Comparison of ENCODE assay signal across 5 fruit fly cellular contexts in genomic region chrX:12580498-12581304, dm6.
TF ChIP-seq lines count a peak whose summit lies in the region.

No protein-coding gene starts in this region.

- TF ChIP-seq CTCF in whole organism, embryonic (GFP tag; optimal IDR thresholded peaks at IDR 0.05; lab: Kevin White, UChicago) = no peak

TF ChIP-seq in whole organism, adult, 20 proteins besides CTCF, POLR2A, EP300 and RAD21 (continues in another document):
- TF ChIP-seq CG5204 (GFP tag; optimal IDR thresholded peaks at IDR 0.05; lab: Kevin White, UChicago) = no peak
- no peak for TF ChIP-seq cnc (optimal IDR thresholded peaks at IDR 0.05; lab: Kevin White, UChicago)
- TF ChIP-seq ovo (GFP tag; optimal IDR thresholded peaks at IDR 0.05; lab: Kevin White, UChicago) = peak; percentile 6
- TF ChIP-seq Crg-1 (GFP tag; optimal IDR thresholded peaks at IDR 0.05; lab: Kevin White, UChicago) = no peak
- TF ChIP-seq toe (GFP tag; optimal IDR thresholded peaks at IDR 0.05; lab: Kevin White, UChicago) = no peak
- TF ChIP-seq Clk (GFP tag; optimal IDR thresholded peaks at IDR 0.05; lab: Kevin White, UChicago) = no peak
- no peak for TF ChIP-seq tj (GFP tag; optimal IDR thresholded peaks at IDR 0.05; lab: Kevin White, UChicago)
- TF ChIP-seq CG14711 (tag; optimal IDR thresholded peaks at IDR 0.05; lab: Kevin White, UChicago) = no peak
- no peak for TF ChIP-seq CG11617 (GFP tag; optimal IDR thresholded peaks at IDR 0.05; lab: Kevin White, UChicago)
- no peak for TF ChIP-seq CG12768 (GFP tag; optimal IDR thresholded peaks at IDR 0.05; lab: Kevin White, UChicago)
- TF ChIP-seq CG7045 (GFP tag; optimal IDR thresholded peaks at IDR 0.05; lab: Kevin White, UChicago) = no peak
- TF ChIP-seq bab1 (GFP tag; optimal IDR thresholded peaks at IDR 0.05; lab: Kevin White, UChicago) = no peak
- peak; percentile 42 for TF ChIP-seq CG7101 (tag; optimal IDR thresholded peaks at IDR 0.05; lab: Kevin White, UChicago)
- peak; percentile 92 for TF ChIP-seq pad (GFP tag; optimal IDR thresholded peaks at IDR 0.05; lab: Kevin White, UChicago)
- peak; percentile 68 for TF ChIP-seq Mnt (GFP tag; optimal IDR thresholded peaks at IDR 0.05; lab: Kevin White, UChicago)
- TF ChIP-seq Hr96 (GFP tag; optimal IDR thresholded peaks at IDR 0.05; lab: Kevin White, UChicago) = peak; percentile 14
- TF ChIP-seq CG1620 (GFP tag; optimal IDR thresholded peaks at IDR 0.05; lab: Kevin White, UChicago) = no peak
- no peak for TF ChIP-seq kay (GFP tag; lab: Kevin White, UChicago; ENCODE audit: borderline replicate concordance)
- TF ChIP-seq cic (GFP tag; optimal IDR thresholded peaks at IDR 0.05; lab: Kevin White, UChicago) = peak; percentile 56

TF ChIP-seq in whole organism, embryonic, 481 proteins besides CTCF, POLR2A, EP300 and RAD21 (continues in another document):
- TF ChIP-seq CG18619 (GFP tag; optimal IDR thresholded peaks at IDR 0.05; lab: Kevin White, UChicago) (peak; percentile 6), Chrac-16 (GFP tag; optimal IDR thresholded peaks at IDR 0.05; lab: Kevin White, UChicago) (no peak), wek (GFP tag; optimal IDR thresholded peaks at IDR 0.05; lab: Kevin White, UChicago) (no peak), h (optimal IDR thresholded peaks at IDR 0.05; lab: Kevin White, UChicago) (no peak), esg (GFP tag; conservative IDR thresholded peaks at IDR 0.05; lab: Robert Waterston, UW) (no peak), exex (tag; optimal IDR thresholded peaks at IDR 0.05; lab: Kevin White, UChicago) (peak; percentile 50), CG11504 (tag; optimal IDR thresholded peaks at IDR 0.05; lab: Kevin White, UChicago) (peak; percentile 24), CG34376 (GFP tag; optimal IDR thresholded peaks at IDR 0.05; lab: Kevin White, UChicago) (peak; percentile 18), Jarid2 (GFP tag; optimal IDR thresholded peaks at IDR 0.05; lab: Kevin White, UChicago) (no peak), nerfin-1 (tag; optimal IDR thresholded peaks at IDR 0.05; lab: Kevin White, UChicago) (peak; percentile 43), ash1 (GFP tag; optimal IDR thresholded peaks at IDR 0.05; lab: Kevin White, UChicago) (no peak), CG2120 (GFP tag; optimal IDR thresholded peaks at IDR 0.05; lab: Kevin White, UChicago) (peak; percentile 43), Doc3 (GFP tag; IDR thresholded peaks at IDR 0.05; lab: Robert Waterston, UW; ENCODE audit: partially characterized antibody) (no peak), unpg (GFP tag; optimal IDR thresholded peaks at IDR 0.05; lab: Kevin White, UChicago) (no peak), ftz-f1 (GFP tag; optimal IDR thresholded peaks at IDR 0.05; lab: Kevin White, UChicago) (peak; percentile 14), CG17361 (GFP tag; IDR thresholded peaks at IDR 0.05; lab: Robert Waterston, UW) (no peak), CG8388 (GFP tag; optimal IDR thresholded peaks at IDR 0.05; lab: Kevin White, UChicago) (no peak), CG15514 (GFP tag; optimal IDR thresholded peaks at IDR 0.05; lab: Kevin White, UChicago) (peak; percentile 1), CG4424 (GFP tag; optimal IDR thresholded peaks at IDR 0.05; lab: Kevin White, UChicago) (peak; percentile 23)

TF ChIP-seq in whole organism, prepupa, 60 proteins besides CTCF, POLR2A, EP300 and RAD21 (continues in another document):
- TF ChIP-seq CG16779 (tag; optimal IDR thresholded peaks at IDR 0.05; lab: Kevin White, UChicago) = no peak
- TF ChIP-seq CG31627 (GFP tag; optimal IDR thresholded peaks at IDR 0.05; lab: Kevin White, UChicago) = peak; percentile 0
- peak; percentile 98 for TF ChIP-seq svp (GFP tag; lab: Kevin White, UChicago)
- TF ChIP-seq CG6163 (GFP tag; IDR thresholded peaks at IDR 0.05; lab: Robert Waterston, UW) = 0 out of 3 replicates have a peak, but pooled peaks have one; percentile 28
- TF ChIP-seq esn (GFP tag; optimal IDR thresholded peaks at IDR 0.05; lab: Kevin White, UChicago) = peak; percentile 2
- TF ChIP-seq Met (GFP tag; optimal IDR thresholded peaks at IDR 0.05; lab: Kevin White, UChicago) = peak; percentile 4
- peak; percentile 30 for TF ChIP-seq CG10669 (GFP tag; optimal IDR thresholded peaks at IDR 0.05; lab: Kevin White, UChicago)
- TF ChIP-seq OdsH (GFP tag; optimal IDR thresholded peaks at IDR 0.05; lab: Kevin White, UChicago) = peak; percentile 19
- TF ChIP-seq CG10631 (GFP tag; optimal IDR thresholded peaks at IDR 0.05; lab: Kevin White, UChicago) = peak; percentile 30
- TF ChIP-seq Hr4 (GFP tag; optimal IDR thresholded peaks at IDR 0.05; lab: Kevin White, UChicago) = peak; percentile 19
- TF ChIP-seq CG15336 (GFP tag; IDR thresholded peaks at IDR 0.05; lab: Robert Waterston, UW) = 0 out of 2 replicates have a peak, but pooled peaks have one; percentile 33
- peak; percentile 26 for TF ChIP-seq CG6276 (GFP tag; optimal IDR thresholded peaks at IDR 0.05; lab: Kevin White, UChicago)
- TF ChIP-seq pdm3 (GFP tag; optimal IDR thresholded peaks at IDR 0.05; lab: Kevin White, UChicago) = peak; percentile 22
- peak; percentile 14 for TF ChIP-seq CG11902 (GFP tag; optimal IDR thresholded peaks at IDR 0.05; lab: Kevin White, UChicago)
- TF ChIP-seq lz (GFP tag; optimal IDR thresholded peaks at IDR 0.05; lab: Kevin White, UChicago) = no peak
- peak; percentile 33 for TF ChIP-seq achi (GFP tag; optimal IDR thresholded peaks at IDR 0.05; lab: Kevin White, UChicago)
- TF ChIP-seq Blimp-1 (GFP tag; optimal IDR thresholded peaks at IDR 0.05; lab: Kevin White, UChicago) = no peak
- no peak for TF ChIP-seq Ets96B (tag; optimal IDR thresholded peaks at IDR 0.05; lab: Kevin White, UChicago)
- TF ChIP-seq Eip93F (GFP tag; optimal IDR thresholded peaks at IDR 0.05; lab: Kevin White, UChicago) = no peak

TF ChIP-seq in whole organism, pupa, 21 proteins besides CTCF, POLR2A, EP300 and RAD21:
- TF ChIP-seq CG32121 (GFP tag; IDR thresholded peaks at IDR 0.05; lab: Robert Waterston, UW) (no peak), CG10348 (GFP tag; IDR thresholded peaks at IDR 0.05; lab: Robert Waterston, UW) (no peak), CG4496 (GFP tag; IDR thresholded peaks at IDR 0.05; lab: Robert Waterston, UW) (peak; percentile 40; the same call in 1 of the 3 replicates), Pif1A (GFP tag; optimal IDR thresholded peaks at IDR 0.05; lab: Kevin White, UChicago) (no peak), CG9948 (tag; optimal IDR thresholded peaks at IDR 0.05; lab: Kevin White, UChicago) (peak; percentile 21), CG12605 (GFP tag; IDR thresholded peaks at IDR 0.05; lab: Robert Waterston, UW) (peak; percentile 28; the same call in 1 of the 2 replicates), rn (GFP tag; IDR thresholded peaks at IDR 0.05; lab: Robert Waterston, UW) (no peak), CG13204 (GFP tag; optimal IDR thresholded peaks at IDR 0.05; lab: Kevin White, UChicago) (no peak), CG15710 (tag; optimal IDR thresholded peaks at IDR 0.05; lab: Kevin White, UChicago) (peak; percentile 18), CG8159 (tag; optimal IDR thresholded peaks at IDR 0.05; lab: Kevin White, UChicago) (peak; percentile 50), Ets98B (GFP tag; IDR thresholded peaks at IDR 0.05; lab: Robert Waterston, UW) (no peak)

TF ChIP-seq in whole organism, wandering third instar larva, 38 proteins besides CTCF, POLR2A, EP300 and RAD21 (continues in another document):
- no peak for TF ChIP-seq GATAd (GFP tag; optimal IDR thresholded peaks at IDR 0.05; lab: Kevin White, UChicago)
- TF ChIP-seq Myc (optimal IDR thresholded peaks at IDR 0.05; lab: Kevin White, UChicago) = no peak
- peak in 1 of 2 experiments; percentile 14 for TF ChIP-seq foxo (GFP tag; optimal IDR thresholded peaks at IDR 0.05; lab: Kevin White, UChicago)
- no peak for TF ChIP-seq psq (GFP tag; optimal IDR thresholded peaks at IDR 0.05; lab: Kevin White, UChicago)
- TF ChIP-seq N (GFP tag; optimal IDR thresholded peaks at IDR 0.05; lab: Kevin White, UChicago) = no peak
- no peak for TF ChIP-seq Hr78 (GFP tag; optimal IDR thresholded peaks at IDR 0.05; lab: Kevin White, UChicago)
- no peak for TF ChIP-seq Jra (GFP tag; optimal IDR thresholded peaks at IDR 0.05; lab: Kevin White, UChicago)
- TF ChIP-seq OdsH (GFP tag; optimal IDR thresholded peaks at IDR 0.05; lab: Kevin White, UChicago) = no peak
- no peak for TF ChIP-seq lola (GFP tag; optimal IDR thresholded peaks at IDR 0.05; lab: Kevin White, UChicago)
- TF ChIP-seq Hr83 (GFP tag; optimal IDR thresholded peaks at IDR 0.05; lab: Kevin White, UChicago; ENCODE audit: poor library complexity, severe bottlenecking) = no peak
- no peak for TF ChIP-seq ey (GFP tag; optimal IDR thresholded peaks at IDR 0.05; lab: Kevin White, UChicago)
- no peak for TF ChIP-seq CG32264 (GFP tag; optimal IDR thresholded peaks at IDR 0.05; lab: Kevin White, UChicago)
- TF ChIP-seq dsf (GFP tag; optimal IDR thresholded peaks at IDR 0.05; lab: Kevin White, UChicago; ENCODE audit: borderline replicate concordance) = no peak
- TF ChIP-seq sage (GFP tag; optimal IDR thresholded peaks at IDR 0.05; lab: Kevin White, UChicago) = no peak
- TF ChIP-seq Dif (GFP tag; optimal IDR thresholded peaks at IDR 0.05; lab: Kevin White, UChicago; ENCODE audit: partially characterized antibody) = no peak
- TF ChIP-seq CrebA (GFP tag; optimal IDR thresholded peaks at IDR 0.05; lab: Kevin White, UChicago; ENCODE audit: borderline replicate concordance) = no peak
- TF ChIP-seq usp (GFP tag; optimal IDR thresholded peaks at IDR 0.05; lab: Kevin White, UChicago) = no peak
- no peak for TF ChIP-seq pan (optimal IDR thresholded peaks at IDR 0.05; lab: Kevin White, UChicago)
- TF ChIP-seq tai (GFP tag; optimal IDR thresholded peaks at IDR 0.05; lab: Kevin White, UChicago) = no peak
- TF ChIP-seq Hnf4 (GFP tag; optimal IDR thresholded peaks at IDR 0.05; lab: Kevin White, UChicago) = no peak
- TF ChIP-seq woc (GFP tag; optimal IDR thresholded peaks at IDR 0.05; lab: Kevin White, UChicago) = no peak
- peak; percentile 16 for TF ChIP-seq fru (GFP tag; optimal IDR thresholded peaks at IDR 0.05; lab: Kevin White, UChicago)
- no peak for TF ChIP-seq HLH106 (tag; optimal IDR thresholded peaks at IDR 0.05; lab: Kevin White, UChicago)
- peak; percentile 8 for TF ChIP-seq rgr (GFP tag; optimal IDR thresholded peaks at IDR 0.05; lab: Kevin White, UChicago)
- no peak for TF ChIP-seq Abd-B (GFP tag; optimal IDR thresholded peaks at IDR 0.05; lab: Kevin White, UChicago)
- TF ChIP-seq Vsx2 (GFP tag; optimal IDR thresholded peaks at IDR 0.05; lab: Kevin White, UChicago; ENCODE audit: partially characterized antibody) = no peak
- TF ChIP-seq br (GFP tag; optimal IDR thresholded peaks at IDR 0.05; lab: Kevin White, UChicago) = no peak
- no peak for TF ChIP-seq Sp1 (GFP tag; optimal IDR thresholded peaks at IDR 0.05; lab: Kevin White, UChicago)
- peak; percentile 12 for TF ChIP-seq h (GFP tag; optimal IDR thresholded peaks at IDR 0.05; lab: Kevin White, UChicago)
- no peak for TF ChIP-seq Rel (GFP tag; optimal IDR thresholded peaks at IDR 0.05; lab: Kevin White, UChicago)
- TF ChIP-seq Rel (tag; optimal IDR thresholded peaks at IDR 0.05; lab: Kevin White, UChicago) = no peak
- no peak for TF ChIP-seq dmrt93B (GFP tag; optimal IDR thresholded peaks at IDR 0.05; lab: Kevin White, UChicago)
- TF ChIP-seq Dfd (GFP tag; optimal IDR thresholded peaks at IDR 0.05; lab: Kevin White, UChicago) = no peak
